Fruit fly (Drosophila melanogaster): Measurements from ENCODE around the gene CG4267.

- no peak for TF ChIP-seq pan (optimal IDR thresholded peaks at IDR 0.05)
- TF ChIP-seq Dll (optimal IDR thresholded peaks at IDR 0.05) = no peak
Measured at dm6 chr2L:2202853-2203717, 39.1 kb upstream of the CG4267 start.

Data from whole organism.